Fruit fly (Drosophila melanogaster): ENCODE results near the gene CG32071.

CG32071 gene

DNA sequence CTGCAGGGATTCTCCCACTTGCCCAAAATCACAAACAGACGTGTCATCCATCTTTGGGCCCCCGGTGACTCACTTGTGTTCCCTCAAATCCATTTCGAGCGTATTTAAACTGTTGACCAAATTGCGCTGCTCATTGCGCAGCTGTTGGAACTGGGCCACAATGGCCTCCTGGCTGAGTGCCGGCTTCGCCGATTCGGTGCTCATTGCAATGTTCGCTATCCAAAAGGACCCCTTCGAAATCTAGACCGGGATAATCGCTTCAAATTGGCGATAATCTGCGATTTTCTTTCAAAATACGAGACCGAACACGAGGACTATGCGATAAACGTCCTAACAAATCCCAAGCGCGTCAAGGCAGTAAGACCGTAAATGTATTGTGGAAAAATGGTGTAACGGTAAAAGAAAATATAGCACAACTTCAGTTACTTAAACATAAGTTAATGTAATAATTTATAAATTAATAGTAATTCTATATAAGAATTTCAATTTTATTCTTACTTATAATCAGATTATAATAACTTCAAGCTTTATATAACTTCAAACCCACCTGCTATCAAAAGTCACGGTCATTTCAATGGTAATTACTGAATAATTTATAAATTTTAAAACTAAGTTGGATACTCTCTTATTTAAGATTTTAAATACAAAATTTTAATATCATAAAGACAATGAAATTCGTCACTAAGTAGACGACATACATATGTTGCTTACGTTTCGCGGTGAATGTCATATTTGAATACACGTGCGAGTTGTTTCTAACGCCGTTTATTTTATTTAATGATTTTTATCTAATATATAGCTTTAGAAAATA, 29.4 kb downstream of the CG32071 start, which contains the start of the genes Pfdn2 and Noc1 (continued):
- no peak for TF ChIP-seq gcm2 (GFP tag; optimal IDR thresholded peaks at IDR 0.05)
- TF ChIP-seq Eip74EF (GFP tag; optimal IDR thresholded peaks at IDR 0.05): no peak
- peak; percentile 70 for TF ChIP-seq Rfx (GFP tag; IDR thresholded peaks at IDR 0.05)
- peak; percentile 73 for TF ChIP-seq CG13424 (tag; optimal IDR thresholded peaks at IDR 0.05)
- TF ChIP-seq ERR (GFP tag; optimal IDR thresholded peaks at IDR 0.05): no peak
- TF ChIP-seq Hr39 (optimal IDR thresholded peaks at IDR 0.05): no peak
- no peak for TF ChIP-seq en (GFP tag; optimal IDR thresholded peaks at IDR 0.05)
- no peak for TF ChIP-seq dmrt99B (tag; optimal IDR thresholded peaks at IDR 0.05)
- TF ChIP-seq CG13123 (GFP tag; optimal IDR thresholded peaks at IDR 0.05): no peak
- TF ChIP-seq Usf (GFP tag; optimal IDR thresholded peaks at IDR 0.05): no peak
- TF ChIP-seq CG15011 (GFP tag; optimal IDR thresholded peaks at IDR 0.05): no peak
- TF ChIP-seq ewg (GFP tag; optimal IDR thresholded peaks at IDR 0.05): peak; percentile 53
- no peak for TF ChIP-seq CG43689 (GFP tag; IDR thresholded peaks at IDR 0.05)
- TF ChIP-seq Side (GFP tag; optimal IDR thresholded peaks at IDR 0.05): no peak
- TF ChIP-seq CG4404 (GFP tag; IDR thresholded peaks at IDR 0.05): 0 out of 2 replicates have a peak, but pooled peaks have one; percentile 29
- TF ChIP-seq salm (tag; optimal IDR thresholded peaks at IDR 0.05): peak; percentile 12
- no peak for TF ChIP-seq gsb (GFP tag; IDR thresholded peaks at IDR 0.05)
- TF ChIP-seq eve (GFP tag; optimal IDR thresholded peaks at IDR 0.05): no peak
- TF ChIP-seq tup (GFP tag; optimal IDR thresholded peaks at IDR 0.05): no peak
- TF ChIP-seq kah (GFP tag; optimal IDR thresholded peaks at IDR 0.05): no peak
- TF ChIP-seq CG12104 (GFP tag; optimal IDR thresholded peaks at IDR 0.05): no peak
- TF ChIP-seq CkIIα-i1 (GFP tag; IDR thresholded peaks at IDR 0.05): no peak
- peak; percentile 70 for TF ChIP-seq CG2120 (GFP tag; optimal IDR thresholded peaks at IDR 0.05)
- no peak for TF ChIP-seq Vsx1 (GFP tag; optimal IDR thresholded peaks at IDR 0.05)
- no peak; the same call in 2 of the 3 replicates for TF ChIP-seq croc (GFP tag; conservative IDR thresholded peaks at IDR 0.05)
- TF ChIP-seq CG17328 (GFP tag; IDR thresholded peaks at IDR 0.05): peak; percentile 52
- TF ChIP-seq odd (GFP tag; optimal IDR thresholded peaks at IDR 0.05): no peak
- TF ChIP-seq CG8089 (GFP tag; optimal IDR thresholded peaks at IDR 0.05): no peak
- no peak for TF ChIP-seq chinmo (GFP tag; IDR thresholded peaks at IDR 0.05; ENCODE audit: partially characterized antibody)
- TF ChIP-seq CG32532 (GFP tag; IDR thresholded peaks at IDR 0.05): peak; percentile 70
- no peak for TF ChIP-seq fd102C (GFP tag; optimal IDR thresholded peaks at IDR 0.05)
- TF ChIP-seq Sox102F (GFP tag; optimal IDR thresholded peaks at IDR 0.05): peak; percentile 76
- no peak for TF ChIP-seq mld (GFP tag; IDR thresholded peaks at IDR 0.05; ENCODE audit: partially characterized antibody)
- no peak for TF ChIP-seq h (optimal IDR thresholded peaks at IDR 0.05)
- no peak for TF ChIP-seq NC2α (GFP tag; optimal IDR thresholded peaks at IDR 0.05)
- TF ChIP-seq CG16815 (GFP tag; optimal IDR thresholded peaks at IDR 0.05): peak; percentile 26
- TF ChIP-seq Gsc (GFP tag; IDR thresholded peaks at IDR 0.05): no peak
- no peak for TF ChIP-seq Drgx (GFP tag; IDR thresholded peaks at IDR 0.05)
- TF ChIP-seq tna (GFP tag; IDR thresholded peaks at IDR 0.05; ENCODE audit: partially characterized antibody): no peak
- no peak for TF ChIP-seq hb (GFP tag; IDR thresholded peaks at IDR 0.05; ENCODE audit: partially characterized antibody)
- TF ChIP-seq otp (GFP tag; IDR thresholded peaks at IDR 0.05): no peak
- TF ChIP-seq twi (tag; optimal IDR thresholded peaks at IDR 0.05): peak; percentile 82
- no peak; the same call in 1 of the 2 replicates for TF ChIP-seq CG14441 (GFP tag; IDR thresholded peaks at IDR 0.05)
- TF ChIP-seq zf30C (GFP tag; optimal IDR thresholded peaks at IDR 0.05): no peak
- no peak for TF ChIP-seq Hey (tag; optimal IDR thresholded peaks at IDR 0.05)
- no peak for TF ChIP-seq ap (GFP tag; IDR thresholded peaks at IDR 0.05)
- TF ChIP-seq Ets97D (GFP tag; optimal IDR thresholded peaks at IDR 0.05): no peak
- no peak for TF ChIP-seq CG7786 (GFP tag; optimal IDR thresholded peaks at IDR 0.05)
- TF ChIP-seq CG6254 (GFP tag; optimal IDR thresholded peaks at IDR 0.05): no peak
- no peak for TF ChIP-seq Blimp-1 (GFP tag; optimal IDR thresholded peaks at IDR 0.05)

Measured in whole organism, embryonic.